Fruit fly (Drosophila melanogaster) whole organism, pupa: ENCODE measurements around the gene Diedel3.

Experiments used
- CG15710 ChIP-seq: fragments of 200-800 bp; sonication (Bioruptor generic); optimal IDR thresholded peaks from 2 replicates; lab custom pipeline; 2018; ENCODE audit warnings: missing biosample characterization, mild to moderate bottlenecking, missing genetic modification characterization, moderate library complexity
- CG17806 ChIP-seq: fragments of 200-800 bp; sonication (Bioruptor generic); optimal IDR thresholded peaks from 2 replicates; lab custom pipeline; 2018; ENCODE audit warnings: missing biosample characterization, mild to moderate bottlenecking, missing genetic modification characterization, moderate library complexity
- CG9948 ChIP-seq: fragments of 200-800 bp; sonication (Bioruptor generic); optimal IDR thresholded peaks from 2 replicates; lab custom pipeline; 2018; ENCODE audit warnings: missing biosample characterization, mild to moderate bottlenecking, missing genetic modification characterization, moderate library complexity
- Ets98B ChIP-seq: fragments of 200-800 bp; sonication (Bioruptor generic); IDR thresholded peaks from 2 replicates; pipeline ENCODE4 v1.3.6; 2022; ENCODE audit warnings: missing biosample characterization, missing genetic modification characterization
- Pif1A ChIP-seq: fragments of 200-800 bp; sonication (Bioruptor generic); optimal IDR thresholded peaks from 3 replicates; lab custom pipeline; 2016; ENCODE audit warnings: missing biosample characterization, missing genetic modification characterization
- fd96Ca ChIP-seq: fragments of 200-800 bp; sonication (Bioruptor generic); IDR thresholded peaks from 3 replicates; pipeline ENCODE4 v1.3.6; 2022; ENCODE audit warnings: missing biosample characterization, missing genetic modification characterization
- gl ChIP-seq: fragments of 200-800 bp; sonication (Bioruptor generic); optimal IDR thresholded peaks from 2 replicates; lab custom pipeline; 2018; ENCODE audit warnings: missing biosample characterization, mild to moderate bottlenecking, missing genetic modification characterization

Diedel3 gene

dm6 chrX:19083190-19083589 lies 32.9 kb downstream of the Diedel3 start, which contains the start of gene CG7423:
Gene CG7423, minus strand, starts transcription at chrX:19083290.
- no peak for TF ChIP-seq Ets98B (GFP tag; lab: Robert Waterston, UW)

DNA sequence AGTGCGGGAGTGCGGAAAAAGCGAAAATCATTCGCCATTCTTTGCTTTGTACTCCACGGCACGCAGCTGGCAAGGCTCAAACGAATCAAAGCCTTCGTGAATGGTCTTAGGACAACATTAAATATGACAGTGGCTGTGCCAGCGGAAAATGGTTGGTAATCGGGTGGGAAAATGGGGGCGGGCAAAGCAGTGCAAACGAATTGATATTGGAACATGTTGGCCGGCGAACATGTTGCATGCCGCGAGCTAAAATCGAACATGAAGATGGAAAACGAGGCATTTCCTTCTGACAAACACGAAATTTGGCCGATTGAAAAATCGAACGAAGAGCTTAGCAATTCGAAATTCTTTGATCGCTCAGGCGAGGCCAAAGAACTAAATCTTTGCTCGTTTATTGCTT lies 45.9 kb downstream of the Diedel3 start:
- TF ChIP-seq CG15710, result no peak
- no peak for TF ChIP-seq fd96Ca (GFP tag; lab: Robert Waterston, UW)
- no peak for TF ChIP-seq CG9948 (tag; lab: Kevin White, UChicago)
- no peak for TF ChIP-seq Pif1A (GFP tag; lab: Kevin White, UChicago)
- TF ChIP-seq CG17806, result no peak
- no peak for TF ChIP-seq gl
